Worm (Caenorhabditis elegans): ENCODE results near the gene snb-1.

Gene snb-1

ce11 chrV:6676158-6676849 is 20.0 kb upstream of the snb-1 start, which contains the start of gene cest-34:
Gene cest-34 (plus strand): TSS chrV:6676799.
- TF ChIP-seq hlh-6 (tag; optimal IDR thresholded peaks at IDR 0.05): no peak
- TF ChIP-seq ahr-1 (tag; optimal IDR thresholded peaks at IDR 0.05): no peak
- TF ChIP-seq che-1 (tag; optimal IDR thresholded peaks at IDR 0.05): no peak
- no peak for TF ChIP-seq pha-4 (tag; optimal IDR thresholded peaks at IDR 0.05)
- TF ChIP-seq lin-11 (tag; optimal IDR thresholded peaks at IDR 0.05): no peak
- TF ChIP-seq unc-42 (tag; optimal IDR thresholded peaks at IDR 0.05): no peak
- no peak for TF ChIP-seq nhr-11 (tag; optimal IDR thresholded peaks at IDR 0.05)
- TF ChIP-seq nhr-232 (tag; optimal IDR thresholded peaks at IDR 0.05): no peak
- TF ChIP-seq sdc-2 (tag; optimal IDR thresholded peaks at IDR 0.05): no peak

- TF ChIP-seq ceh-24 (tag; optimal IDR thresholded peaks at IDR 0.05) (no peak), mec-3 (tag; optimal IDR thresholded peaks at IDR 0.05; ENCODE audit: borderline replicate concordance) (no peak), lin-11 (tag; optimal IDR thresholded peaks at IDR 0.05) (no peak), C08G9.2 (tag; optimal IDR thresholded peaks at IDR 0.05) (no peak), che-1 (tag; optimal IDR thresholded peaks at IDR 0.05) (no peak), lim-6 (tag; optimal IDR thresholded peaks at IDR 0.05) (no peak), K09A11.1 (tag; optimal IDR thresholded peaks at IDR 0.05; ENCODE audit: insufficient read depth) (no peak), gmeb-2 (tag; optimal IDR thresholded peaks at IDR 0.05) (no peak), ama-1 (optimal IDR thresholded peaks at IDR 0.05) (no peak)
Measured at ce11 chrV:6673967-6674366, 17.7 kb upstream of the snb-1 start, which contains the start of gene cest-31. Gene cest-31 (plus strand): TSS chrV:6674267.

DNA sequence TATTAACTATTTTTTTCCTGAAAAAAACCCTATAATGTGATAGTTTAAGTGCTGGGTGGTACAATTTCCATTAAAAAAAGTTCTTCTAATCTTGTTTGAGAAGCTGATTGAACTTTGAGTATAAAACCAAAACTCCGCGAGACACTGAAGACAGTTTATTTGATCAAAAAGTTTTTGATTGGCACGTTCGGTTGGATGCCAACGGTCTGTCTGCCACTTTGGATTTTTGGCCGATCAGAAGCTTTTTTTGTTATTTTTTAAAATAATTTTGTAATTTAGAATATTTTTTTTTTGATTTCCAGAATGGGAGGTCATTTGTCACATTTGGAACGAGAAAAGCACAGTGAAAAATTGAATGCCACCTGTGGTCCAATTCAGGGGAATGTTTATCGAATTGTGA is 13.2 kb upstream of the snb-1 start, which contains the start of gene cest-28:
TSS of gene cest-28 (plus strand) at position 301 of the 400 bp plus-strand sequence.
- TF ChIP-seq tbx-2 (tag; optimal IDR thresholded peaks at IDR 0.05) (no peak), unc-3 (GFP tag; conservative IDR thresholded peaks at IDR 0.05) (no peak), unc-3 (tag; optimal IDR thresholded peaks at IDR 0.05) (no peak), ceh-24 (tag; optimal IDR thresholded peaks at IDR 0.05) (no peak), ceh-31 (tag; optimal IDR thresholded peaks at IDR 0.05) (no peak), ceh-18 (tag; optimal IDR thresholded peaks at IDR 0.05) (no peak), unc-42 (tag; optimal IDR thresholded peaks at IDR 0.05) (no peak), nfya-1 (tag; optimal IDR thresholded peaks at IDR 0.05) (no peak), Y22D7AL.16 (tag; optimal IDR thresholded peaks at IDR 0.05) (no peak), C08G9.2 (tag; optimal IDR thresholded peaks at IDR 0.05) (no peak), ceh-9 (tag; optimal IDR thresholded peaks at IDR 0.05) (no peak)

DNA sequence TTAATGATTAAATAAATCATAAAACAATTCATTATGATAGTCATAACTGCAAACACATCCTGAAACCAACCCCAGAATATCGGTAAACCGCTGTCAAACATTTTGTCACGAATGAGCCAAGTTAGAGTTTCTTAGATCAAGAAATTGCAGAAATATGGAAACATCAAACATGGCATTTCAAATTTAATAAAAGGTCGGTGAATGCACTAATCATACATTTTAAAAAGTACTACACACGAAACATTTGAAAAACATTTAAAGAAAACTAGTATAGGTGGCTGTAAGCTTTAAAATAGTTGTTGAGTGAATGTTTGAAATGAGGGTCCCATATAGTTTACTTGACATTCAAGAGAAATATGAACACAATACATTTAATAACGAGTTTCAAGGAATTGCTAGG is 12.4 kb upstream of the snb-1 start, which contains the start of gene str-180:
TSS of gene str-180 (minus strand) at position 101 of the 400 bp plus-strand sequence.
- TF ChIP-seq nhr-11 (tag; optimal IDR thresholded peaks at IDR 0.05): no peak
- TF ChIP-seq ttx-3 (tag; optimal IDR thresholded peaks at IDR 0.05): no peak
- no peak for TF ChIP-seq ceh-31 (tag; optimal IDR thresholded peaks at IDR 0.05)
- no peak for TF ChIP-seq che-1 (tag; optimal IDR thresholded peaks at IDR 0.05)
- no peak for TF ChIP-seq unc-55 (GFP tag; optimal IDR thresholded peaks at IDR 0.05)
- TF ChIP-seq npax-4 (tag; optimal IDR thresholded peaks at IDR 0.05): no peak
- TF ChIP-seq lin-11 (tag; optimal IDR thresholded peaks at IDR 0.05): no peak
- no peak for TF ChIP-seq hlh-30 (tag; optimal IDR thresholded peaks at IDR 0.05; ENCODE audit: insufficient read depth)
- no peak for TF ChIP-seq ama-1 (optimal IDR thresholded peaks at IDR 0.05)
- TF ChIP-seq sox-2 (GFP tag; IDR thresholded peaks at IDR 0.05): no peak
- no peak for TF ChIP-seq elt-4 (tag; optimal IDR thresholded peaks at IDR 0.05)

- TF ChIP-seq ceh-9 (tag; optimal IDR thresholded peaks at IDR 0.05) (no peak), ceh-19 (GFP tag; optimal IDR thresholded peaks at IDR 0.05) (no peak), gmeb-2 (tag; optimal IDR thresholded peaks at IDR 0.05) (no peak), pha-2 (tag; optimal IDR thresholded peaks at IDR 0.05) (no peak), lim-6 (tag; optimal IDR thresholded peaks at IDR 0.05) (no peak), pqm-1 (tag; optimal IDR thresholded peaks at IDR 0.05) (no peak)
Measured at ce11 chrV:6666557-6666956, 10.3 kb upstream of the snb-1 start.
